Worm (Caenorhabditis elegans) whole organism, L2 larva: ENCODE measurements around the gene T25D3.4.

ENCODE experiments used
- alr-1 ChIP-seq: fragments of 150-350 bp; optimal IDR thresholded peaks from 2 replicates; lab custom pipeline; 2014; ENCODE audit warnings: missing biosample characterization, missing genetic modification characterization
- aly-2 ChIP-seq: fragments of 150-350 bp; optimal IDR thresholded peaks from 2 replicates; lab custom pipeline; 2014; ENCODE audit warnings: missing biosample characterization, missing genetic modification characterization
- ama-1 ChIP-seq: fragments of 150-350 bp; optimal IDR thresholded peaks from 2 replicates; lab custom pipeline; 2018; ENCODE audit warnings: inconsistent platforms
- ceh-82 ChIP-seq: fragments of 150-350 bp; optimal IDR thresholded peaks from 2 replicates; lab custom pipeline; 2014; ENCODE audit warnings: missing biosample characterization, missing genetic modification characterization
- elt-1 ChIP-seq: fragments of 150-350 bp; optimal IDR thresholded peaks from 2 replicates; lab custom pipeline; 2014; ENCODE audit warnings: missing biosample characterization, missing genetic modification characterization
- gmeb-1 ChIP-seq: fragments of 150-350 bp; optimal IDR thresholded peaks from 2 replicates; lab custom pipeline; 2014; ENCODE audit warnings: missing biosample characterization, missing genetic modification characterization
- mdl-1 ChIP-seq, 2 experiments: fragments of 150-350 bp in 1 of 2; sonication (generic microtip) in 1 of 2; optimal IDR thresholded peaks; 2 replicates each; lab custom pipeline; 2017; ENCODE audit warnings: missing biosample characterization in 2 of 2, missing genetic modification characterization in 2 of 2
- nhr-237 ChIP-seq: fragments of 150-350 bp; optimal IDR thresholded peaks from 2 replicates; lab custom pipeline; 2014; ENCODE audit warnings: missing biosample characterization, missing genetic modification characterization

- TF ChIP-seq nhr-237 (tag; lab: Kevin White, UChicago) (no peak), alr-1 (tag; lab: Kevin White, UChicago) (no peak), aly-2 (tag; lab: Kevin White, UChicago) (no peak), elt-1 (tag; lab: Kevin White, UChicago) (no peak), gmeb-1 (tag; lab: Kevin White, UChicago) (no peak), mdl-1 (tag; optimal IDR thresholded peaks at IDR 0.05; lab: Kevin White, UChicago) (no peak), ama-1 (no peak), ceh-82 (tag; lab: Kevin White, UChicago) (no peak)
Observed at ce11 chrII:161275-161674, 14.2 kb downstream of the T25D3.4 start.
